Fruit fly (Drosophila melanogaster): ENCODE measurements around the gene repo.
A peak's percentile ranks its signal among the peaks of the same experiment; 100 is the strongest.

Gene repo

DNA sequence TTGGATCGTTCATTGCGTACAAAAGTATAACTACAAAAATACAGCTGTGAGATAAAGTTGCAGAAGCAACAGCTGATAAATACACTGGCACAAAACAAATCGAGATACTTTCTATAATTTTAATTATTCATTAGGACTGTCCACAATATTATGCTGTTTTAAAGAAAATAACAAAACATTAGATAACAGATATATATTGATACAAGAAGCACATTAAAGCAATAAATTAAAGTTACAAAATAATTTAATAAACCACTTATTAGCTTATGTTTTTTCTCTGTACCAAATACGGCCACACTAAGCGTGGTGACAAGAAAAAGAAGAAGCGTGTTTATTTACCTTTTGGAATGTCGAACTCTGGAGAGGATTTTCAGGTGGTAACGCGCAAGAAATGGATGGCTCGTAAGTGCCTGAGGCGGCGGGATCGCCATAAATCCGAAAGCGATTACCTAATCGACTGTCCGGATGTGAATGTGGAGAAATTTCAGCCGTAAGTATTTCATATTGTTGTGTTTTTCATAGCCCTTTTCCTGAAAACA is 15.7 kb upstream of the repo start, which contains the start of the genes CG7988 and CG7183 (continued):
- TF ChIP-seq fd3F (GFP tag; optimal IDR thresholded peaks at IDR 0.05), result peak; percentile 98
- peak; percentile 93 for TF ChIP-seq ems (GFP tag; optimal IDR thresholded peaks at IDR 0.05)
- peak; percentile 94 for TF ChIP-seq CG13296 (GFP tag; optimal IDR thresholded peaks at IDR 0.05)
- peak; percentile 23; the same call in 1 of the 2 replicates for TF ChIP-seq Scr (GFP tag; IDR thresholded peaks at IDR 0.05; ENCODE audit: partially characterized antibody)
- TF ChIP-seq lov (optimal IDR thresholded peaks at IDR 0.05), result no peak
- peak; percentile 95 for TF ChIP-seq lov (GFP tag; IDR thresholded peaks at IDR 0.05)
- TF ChIP-seq kay (GFP tag; optimal IDR thresholded peaks at IDR 0.05), result peak; percentile 96
- TF ChIP-seq CG8765 (GFP tag; IDR thresholded peaks at IDR 0.05), result peak; percentile 95
- peak; percentile 96 for TF ChIP-seq danr (GFP tag; IDR thresholded peaks at IDR 0.05)
- TF ChIP-seq CG17829 (tag; optimal IDR thresholded peaks at IDR 0.05), result peak; percentile 99
- TF ChIP-seq Atf6 (GFP tag; IDR thresholded peaks at IDR 0.05), result peak; percentile 97
- TF ChIP-seq ato (GFP tag; IDR thresholded peaks at IDR 0.05; ENCODE audit: partially characterized antibody), result no peak
- TF ChIP-seq CG31388 (GFP tag; optimal IDR thresholded peaks at IDR 0.05), result peak; percentile 92
- peak; percentile 98 for TF ChIP-seq CG9817 (tag; optimal IDR thresholded peaks at IDR 0.05)
- peak; percentile 94 for TF ChIP-seq Dip3 (GFP tag; optimal IDR thresholded peaks at IDR 0.05)
- TF ChIP-seq CG11093 (GFP tag; IDR thresholded peaks at IDR 0.05), result peak; percentile 98
- no peak for TF ChIP-seq CG2129 (GFP tag; IDR thresholded peaks at IDR 0.05; ENCODE audit: partially characterized antibody)
- TF ChIP-seq CG4730 (GFP tag; IDR thresholded peaks at IDR 0.05), result peak; percentile 99
- TF ChIP-seq CG2120 (GFP tag; optimal IDR thresholded peaks at IDR 0.05), result peak; percentile 98
- peak; percentile 94 for TF ChIP-seq gt (GFP tag; IDR thresholded peaks at IDR 0.05)
- TF ChIP-seq CoRest (tag; optimal IDR thresholded peaks at IDR 0.05), result peak; percentile 99
- peak; percentile 99 for TF ChIP-seq CG17361 (GFP tag; IDR thresholded peaks at IDR 0.05)
- TF ChIP-seq bbx (GFP tag; IDR thresholded peaks at IDR 0.05; ENCODE audit: partially characterized antibody), result no peak
- peak; percentile 89 for TF ChIP-seq CG9876 (GFP tag; optimal IDR thresholded peaks at IDR 0.05)
- TF ChIP-seq CG14710 (tag; optimal IDR thresholded peaks at IDR 0.05), result peak; percentile 98
- TF ChIP-seq CG9437 (GFP tag; optimal IDR thresholded peaks at IDR 0.05), result peak; percentile 95
- TF ChIP-seq CG1529 (GFP tag; optimal IDR thresholded peaks at IDR 0.05), result peak; percentile 94
- peak; percentile 99 for TF ChIP-seq CG7839 (tag; optimal IDR thresholded peaks at IDR 0.05)
- peak; percentile 93 for TF ChIP-seq sens-2 (GFP tag; IDR thresholded peaks at IDR 0.05)
- TF ChIP-seq CG18764 (GFP tag; optimal IDR thresholded peaks at IDR 0.05), result peak; percentile 96
- peak; percentile 95 for TF ChIP-seq cas (GFP tag; IDR thresholded peaks at IDR 0.05)
- TF ChIP-seq Nf-YB (GFP tag; optimal IDR thresholded peaks at IDR 0.05), result peak; percentile 89
- TF ChIP-seq sr (GFP tag; IDR thresholded peaks at IDR 0.05), result peak; percentile 74; the same call in 2 of the 3 replicates
- TF ChIP-seq D (optimal IDR thresholded peaks at IDR 0.05), result no peak
- peak; percentile 94 for TF ChIP-seq D (GFP tag; optimal IDR thresholded peaks at IDR 0.05)
- peak; percentile 93 to 98 for TF ChIP-seq chif (GFP tag; optimal IDR thresholded peaks at IDR 0.05)
- peak; percentile 91 for TF ChIP-seq ham (GFP tag; IDR thresholded peaks at IDR 0.05)
- TF ChIP-seq Neu2 (GFP tag; optimal IDR thresholded peaks at IDR 0.05; ENCODE audit: borderline replicate concordance), result peak; percentile 66
- peak; percentile 92 for TF ChIP-seq fu2 (GFP tag; optimal IDR thresholded peaks at IDR 0.05)
- peak; percentile 98 for TF ChIP-seq CG2889 (GFP tag; IDR thresholded peaks at IDR 0.05)
- TF ChIP-seq CG14667 (GFP tag; IDR thresholded peaks at IDR 0.05), result peak; percentile 99
- peak; percentile 97 for TF ChIP-seq twi (tag; optimal IDR thresholded peaks at IDR 0.05)
- peak; percentile 38 for TF ChIP-seq BEAF-32 (GFP tag; optimal IDR thresholded peaks at IDR 0.05)
- peak; percentile 87 for TF ChIP-seq Bdp1 (GFP tag; optimal IDR thresholded peaks at IDR 0.05)
- TF ChIP-seq CG17385 (GFP tag; optimal IDR thresholded peaks at IDR 0.05), result peak; percentile 100
- peak; percentile 99 for TF ChIP-seq tgo (GFP tag; IDR thresholded peaks at IDR 0.05)
- peak; percentile 99 for TF ChIP-seq zfh1 (GFP tag; IDR thresholded peaks at IDR 0.05)
- peak; percentile 95 for TF ChIP-seq CG31224 (GFP tag; IDR thresholded peaks at IDR 0.05)
- TF ChIP-seq CG12236 (GFP tag; optimal IDR thresholded peaks at IDR 0.05), result peak; percentile 89
- peak; percentile 83 for TF ChIP-seq CG12071 (GFP tag; optimal IDR thresholded peaks at IDR 0.05)
- TF ChIP-seq CG9727 (GFP tag; optimal IDR thresholded peaks at IDR 0.05), result peak; percentile 98
